Worm (Caenorhabditis elegans): ENCODE measurements around the gene fbxb-87.
A peak's percentile ranks its signal among the peaks of the same experiment; 100 is the strongest.

The fbxb-87 gene

ce11 chrIII:10880083-10880482 is 14.2 kb upstream of the fbxb-87 start, which contains the start of gene C44B9.3:
C44B9.3 (minus strand) TSS chrIII:10880183.
- TF ChIP-seq nhr-21 (tag; optimal IDR thresholded peaks at IDR 0.05) (no peak), alr-1 (tag; optimal IDR thresholded peaks at IDR 0.05) (no peak), nhr-6 (tag; optimal IDR thresholded peaks at IDR 0.05) (no peak), mab-5 (tag; optimal IDR thresholded peaks at IDR 0.05) (no peak), blmp-1 (tag; optimal IDR thresholded peaks at IDR 0.05; ENCODE audit: insufficient read depth) (no peak), ztf-11 (tag; optimal IDR thresholded peaks at IDR 0.05) (no peak), ama-1 (optimal IDR thresholded peaks at IDR 0.05) (no peak)

- TF ChIP-seq alr-1 (tag; optimal IDR thresholded peaks at IDR 0.05) (no peak), nhr-77 (tag; optimal IDR thresholded peaks at IDR 0.05) (no peak), nhr-6 (tag; optimal IDR thresholded peaks at IDR 0.05) (no peak), ztf-4 (tag; optimal IDR thresholded peaks at IDR 0.05) (no peak), nhr-129 (tag; optimal IDR thresholded peaks at IDR 0.05) (no peak), mdl-1 (tag; optimal IDR thresholded peaks at IDR 0.05) (no peak), C34F6.9 (tag; optimal IDR thresholded peaks at IDR 0.05) (no peak), ceh-16 (tag; optimal IDR thresholded peaks at IDR 0.05) (no peak)
Measured at ce11 chrIII:10881462-10881861, 12.9 kb upstream of the fbxb-87 start, which contains the start of gene athp-1. athp-1 (plus strand) TSS chrIII:10881766.

- TF ChIP-seq gmeb-1 (tag; optimal IDR thresholded peaks at IDR 0.05): peak; percentile 77
- TF ChIP-seq lsy-2 (tag; optimal IDR thresholded peaks at IDR 0.05): peak; percentile 59 to 84
- no peak for TF ChIP-seq ZK546.5 (tag; optimal IDR thresholded peaks at IDR 0.05)
- TF ChIP-seq zag-1 (tag; optimal IDR thresholded peaks at IDR 0.05): no peak
- TF ChIP-seq Y55F3AM.14 (GFP tag; optimal IDR thresholded peaks at IDR 0.05): no peak
- no peak for TF ChIP-seq lin-39 (tag; optimal IDR thresholded peaks at IDR 0.05)
- peak; percentile 24 for TF ChIP-seq snpc-4 (tag; optimal IDR thresholded peaks at IDR 0.05)
- no peak for TF ChIP-seq ztf-11 (tag; optimal IDR thresholded peaks at IDR 0.05)
- peak; percentile 74 for TF ChIP-seq nhr-6 (tag; optimal IDR thresholded peaks at IDR 0.05)
- TF ChIP-seq elt-1 (tag; optimal IDR thresholded peaks at IDR 0.05): no peak
- TF ChIP-seq egl-27 (tag; optimal IDR thresholded peaks at IDR 0.05): no peak
- TF ChIP-seq fos-1 (tag; optimal IDR thresholded peaks at IDR 0.05): no peak
- peak; percentile 82 for TF ChIP-seq sma-3 (GFP tag; optimal IDR thresholded peaks at IDR 0.05)
- no peak for TF ChIP-seq mdl-1 (tag; optimal IDR thresholded peaks at IDR 0.05)
- no peak for TF ChIP-seq lin-11 (tag; optimal IDR thresholded peaks at IDR 0.05)
- TF ChIP-seq R02D3.7 (tag; optimal IDR thresholded peaks at IDR 0.05): no peak
- TF ChIP-seq nhr-77 (tag; optimal IDR thresholded peaks at IDR 0.05): no peak
- no peak for TF ChIP-seq peb-1 (tag; optimal IDR thresholded peaks at IDR 0.05)
- TF ChIP-seq F13H6.1 (tag; optimal IDR thresholded peaks at IDR 0.05): peak; percentile 39
- TF ChIP-seq blmp-1 (tag; optimal IDR thresholded peaks at IDR 0.05; ENCODE audit: insufficient read depth): no peak
- TF ChIP-seq lin-13 (GFP tag; optimal IDR thresholded peaks at IDR 0.05): peak; percentile 62
- TF ChIP-seq elt-3 (tag; optimal IDR thresholded peaks at IDR 0.05): no peak
- TF ChIP-seq mbf-1 (tag; optimal IDR thresholded peaks at IDR 0.05): no peak
- peak; percentile 82 for TF ChIP-seq unc-55 (GFP tag; optimal IDR thresholded peaks at IDR 0.05)
- peak; percentile 40 for TF ChIP-seq mab-5 (tag; optimal IDR thresholded peaks at IDR 0.05)
- peak; percentile 60 for TF ChIP-seq crh-2 (tag; optimal IDR thresholded peaks at IDR 0.05)
- TF ChIP-seq nhr-25 (tag; optimal IDR thresholded peaks at IDR 0.05): peak; percentile 58
- no peak for TF ChIP-seq ceh-82 (tag; optimal IDR thresholded peaks at IDR 0.05)
- peak; percentile 34 for TF ChIP-seq nhr-129 (tag; optimal IDR thresholded peaks at IDR 0.05)
- TF ChIP-seq unc-39 (tag; optimal IDR thresholded peaks at IDR 0.05): no peak
- no peak for TF ChIP-seq aly-2 (tag; optimal IDR thresholded peaks at IDR 0.05)
- TF ChIP-seq C34F6.9 (tag; optimal IDR thresholded peaks at IDR 0.05): peak; percentile 86
- no peak for TF ChIP-seq nhr-11 (tag; optimal IDR thresholded peaks at IDR 0.05)
- peak; percentile 52 for TF ChIP-seq nhr-21 (tag; optimal IDR thresholded peaks at IDR 0.05)
Measured at ce11 chrIII:10881996-10882395, 12.3 kb upstream of the fbxb-87 start.

DNA sequence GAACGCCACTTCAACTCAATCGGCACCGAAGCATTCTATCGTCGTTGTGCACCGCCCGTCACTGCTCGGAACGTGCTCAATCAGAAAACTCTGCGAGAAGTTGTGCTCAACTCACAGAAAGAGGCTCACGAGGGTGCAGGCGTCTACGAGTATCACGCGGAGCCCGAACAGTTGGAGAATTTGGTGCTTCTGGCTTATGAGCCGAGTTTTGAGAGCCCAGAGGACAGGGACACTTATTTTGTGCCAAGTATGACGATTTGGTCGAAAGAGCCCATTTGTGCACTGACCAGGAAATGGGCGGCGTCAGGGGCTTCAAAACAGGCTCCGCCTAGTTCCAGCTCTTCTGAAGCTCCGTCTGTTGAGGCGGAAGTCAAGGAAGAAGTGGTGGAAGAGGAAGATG is 5.5 kb upstream of the fbxb-87 start:
- TF ChIP-seq C34F6.9 (tag; optimal IDR thresholded peaks at IDR 0.05) (no peak), ztf-4 (tag; optimal IDR thresholded peaks at IDR 0.05) (no peak), aly-2 (tag; optimal IDR thresholded peaks at IDR 0.05) (no peak), ceh-16 (tag; optimal IDR thresholded peaks at IDR 0.05) (no peak), nhr-237 (tag; optimal IDR thresholded peaks at IDR 0.05) (no peak), unc-39 (tag; optimal IDR thresholded peaks at IDR 0.05) (no peak)

Measured in whole organism, L2 larva.